Worm (Caenorhabditis elegans) whole organism, L4 larva: Measurements from ENCODE around the gene fbxb-85.

Experiments used
- F37D6.2 ChIP-seq: sonication (generic microtip); optimal IDR thresholded peaks from 2 replicates; lab custom pipeline; 2016; ENCODE audit warnings: mild to moderate bottlenecking, missing genetic modification characterization, missing compliant biosample characterization
- dmd-6 ChIP-seq: fragments of 200-800 bp; sonication (Bioruptor generic); IDR thresholded peaks from 2 replicates; pipeline ENCODE4 v1.3.6; 2022; ENCODE audit warnings: missing genetic modification reagents, missing genetic modification characterization, missing compliant biosample characterization
- egl-43 ChIP-seq: fragments of 200-800 bp; sonication (Bioruptor generic); IDR thresholded peaks from 2 replicates; pipeline ENCODE4 v1.3.6; 2022; ENCODE audit warnings: missing genetic modification reagents, missing genetic modification characterization, missing compliant biosample characterization
- gei-8 ChIP-seq: fragments of 200-800 bp; sonication (Bioruptor generic); optimal IDR thresholded peaks from 2 replicates; lab custom pipeline; 2018; ENCODE audit warnings: mild to moderate bottlenecking, missing genetic modification characterization, missing compliant biosample characterization
- mes-2 ChIP-seq: sonication (generic microtip); optimal IDR thresholded peaks from 2 replicates; lab custom pipeline; 2016; ENCODE audit warnings: missing genotype, mild to moderate bottlenecking, missing genetic modification characterization, missing compliant biosample characterization; ENCODE audit not compliant: poor library complexity, severe bottlenecking
- nhr-11 ChIP-seq: fragments of 150-350 bp; optimal IDR thresholded peaks from 2 replicates; lab custom pipeline; 2014; ENCODE audit warnings: missing biosample characterization, missing genetic modification characterization
- nhr-237 ChIP-seq: sonication (generic microtip); optimal IDR thresholded peaks from 2 replicates; lab custom pipeline; 2017; ENCODE audit warnings: missing biosample characterization, missing genetic modification characterization
- nhr-28 ChIP-seq: fragments of 150-350 bp; optimal IDR thresholded peaks from 2 replicates; lab custom pipeline; 2014; ENCODE audit warnings: missing biosample characterization, missing genetic modification characterization
- nhr-77 ChIP-seq: fragments of 150-350 bp; optimal IDR thresholded peaks from 2 replicates; lab custom pipeline; 2014; ENCODE audit warnings: missing biosample characterization, missing genetic modification characterization
- unc-62 ChIP-seq, 3 experiments: fragments of 150-350 bp in 1 of 3; sonication (generic microtip); optimal IDR thresholded peaks in 2 of 3; peaks in 1 of 3; 1 replicate in 1 of 3; 2 replicates in 2 of 3; lab custom pipeline; 2014 to 2017; ENCODE audit warnings: missing biosample characterization in 3 of 3, missing genetic modification characterization in 3 of 3, missing genetic modification reagents in 3 of 3, missing genotype in 1 of 3

DNA sequence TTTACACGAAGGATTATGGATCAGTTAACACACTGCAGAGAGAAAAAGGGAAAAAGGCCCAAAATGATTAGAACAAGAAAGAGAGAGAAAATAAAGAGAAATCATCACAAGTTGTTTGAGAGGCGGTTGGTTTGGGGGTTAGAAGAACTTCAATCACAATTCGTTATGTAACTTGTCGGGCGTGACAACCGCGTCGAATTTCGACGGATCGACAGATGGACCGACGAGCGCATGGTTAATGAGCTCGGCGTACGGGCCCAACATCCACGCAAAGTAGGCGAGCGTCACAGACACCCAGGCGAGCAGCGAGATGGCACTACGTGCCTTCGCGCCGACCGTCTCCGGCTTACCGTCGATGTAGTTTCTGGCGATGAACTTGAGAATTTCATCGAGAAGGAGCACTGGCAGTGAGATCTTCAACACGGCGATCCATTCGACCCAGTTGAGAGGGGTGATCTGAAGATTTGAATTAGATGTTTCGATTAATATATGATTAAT, 35.9 kb downstream of the fbxb-85 start:
- no peak for TF ChIP-seq nhr-237 (tag; lab: Kevin White, UChicago)
- peak; percentile 71; the same call in 1 of the 2 replicates for TF ChIP-seq egl-43 (GFP tag; lab: Robert Waterston, UW)
- TF ChIP-seq unc-62 (GFP tag; optimal IDR thresholded peaks at IDR 0.05 in 1 of 2; lab: Kevin White, UChicago): no peak
- no peak for TF ChIP-seq unc-62 (tag; optimal IDR thresholded peaks at IDR 0.05; lab: Kevin White, UChicago)
- TF ChIP-seq mes-2 (tag; lab: Kevin White, UChicago): no peak
- no peak for TF ChIP-seq nhr-77 (tag; lab: Kevin White, UChicago)
- no peak for TF ChIP-seq nhr-28 (tag; lab: Kevin White, UChicago)
- TF ChIP-seq F37D6.2: no peak
- TF ChIP-seq nhr-11: no peak
- TF ChIP-seq dmd-6 (GFP tag; lab: Robert Waterston, UW): no peak
- TF ChIP-seq gei-8 (GFP tag; lab: Kevin White, UChicago): no peak
